Fruit fly (Drosophila melanogaster) whole organism, embryonic: ENCODE results near the gene CG43750.

ENCODE experiments used
- B-H1 ChIP-seq: fragments of 200-800 bp; sonication (Bioruptor generic); IDR thresholded peaks from 3 replicates; pipeline ENCODE4 v1.3.6; 2022; ENCODE audit warnings: missing biosample characterization, missing genetic modification characterization
- CG11695 ChIP-seq: fragments of 200-800 bp; sonication (Bioruptor generic); IDR thresholded peaks from 3 replicates; pipeline ENCODE4 v1.3.6; 2022; ENCODE audit warnings: missing biosample characterization, missing genetic modification characterization
- CG11696 ChIP-seq: fragments of 200-800 bp; sonication (Bioruptor generic); IDR thresholded peaks from 2 replicates; pipeline ENCODE4 v1.3.6; 2022; ENCODE audit warnings: missing biosample characterization, missing genetic modification characterization
- CG13624 ChIP-seq: fragments of 200-800 bp; sonication (Bioruptor generic); optimal IDR thresholded peaks from 2 replicates; lab custom pipeline; 2016; ENCODE audit warnings: missing biosample characterization, missing genetic modification characterization
- CG15601 ChIP-seq: fragments of 200-800 bp; sonication (Bioruptor generic); optimal IDR thresholded peaks from 3 replicates; lab custom pipeline; 2019; ENCODE audit warnings: missing biosample characterization, mild to moderate bottlenecking, missing genetic modification characterization, moderate library complexity
- CG16863 ChIP-seq: fragments of 200-800 bp; sonication (Bioruptor generic); optimal IDR thresholded peaks from 3 replicates; lab custom pipeline; 2016; ENCODE audit warnings: missing biosample characterization, missing genetic modification characterization
- CG17359 ChIP-seq: fragments of 200-800 bp; sonication (Bioruptor generic); optimal IDR thresholded peaks from 3 replicates; lab custom pipeline; 2018; ENCODE audit warnings: missing biosample characterization, mild to moderate bottlenecking, missing genetic modification characterization, moderate library complexity
- CG17829 ChIP-seq: fragments of 200-800 bp; optimal IDR thresholded peaks from 2 replicates; lab custom pipeline; 2019; ENCODE audit warnings: missing biosample characterization, mild to moderate bottlenecking, missing genetic modification characterization, moderate library complexity
- CG18262 ChIP-seq: fragments of 200-800 bp; optimal IDR thresholded peaks from 3 replicates; lab custom pipeline; 2019; ENCODE audit warnings: missing biosample characterization, mild to moderate bottlenecking, missing genetic modification characterization, moderate library complexity
- CG2129 ChIP-seq: fragments of 200-800 bp; sonication (Bioruptor generic); IDR thresholded peaks from 2 replicates; pipeline ENCODE4 v1.3.6; 2022; ENCODE audit warnings: missing biosample characterization, missing genetic modification characterization; ENCODE audit not compliant: partially characterized antibody
- CG2199 ChIP-seq: fragments of 200-800 bp; sonication (Bioruptor generic); IDR thresholded peaks from 3 replicates; pipeline ENCODE4 v1.3.6; 2022; ENCODE audit warnings: missing biosample characterization, missing genetic modification characterization
- CG2875 ChIP-seq: fragments of 200-800 bp; sonication (Bioruptor generic); optimal IDR thresholded peaks from 2 replicates; lab custom pipeline; 2017; ENCODE audit warnings: missing biosample characterization, mild to moderate bottlenecking, missing genetic modification characterization, missing genetic modification reagents
- CG31388 ChIP-seq: fragments of 200-800 bp; sonication (Bioruptor generic); optimal IDR thresholded peaks from 2 replicates; lab custom pipeline; 2016; ENCODE audit warnings: missing biosample characterization, missing genetic modification characterization
- CG31441 ChIP-seq: fragments of 200-800 bp; sonication (Bioruptor generic); IDR thresholded peaks from 2 replicates; pipeline ENCODE4 v1.3.6; 2022; ENCODE audit warnings: missing biosample characterization, missing genetic modification characterization
- CG34376 ChIP-seq: fragments of 200-800 bp; sonication (Bioruptor generic); optimal IDR thresholded peaks from 2 replicates; lab custom pipeline; 2018; ENCODE audit warnings: missing biosample characterization, mild to moderate bottlenecking, missing genetic modification characterization
- CG6654 ChIP-seq: fragments of 200-800 bp; sonication (Bioruptor generic); optimal IDR thresholded peaks from 2 replicates; lab custom pipeline; 2017; ENCODE audit warnings: missing biosample characterization, mild to moderate bottlenecking, missing genetic modification characterization
- CG7556 ChIP-seq: fragments of 200-800 bp; sonication (Bioruptor generic); optimal IDR thresholded peaks from 2 replicates; lab custom pipeline; 2017; ENCODE audit warnings: missing biosample characterization, mild to moderate bottlenecking, missing genetic modification characterization
- CG8388 ChIP-seq: fragments of 200-800 bp; sonication (Bioruptor generic); optimal IDR thresholded peaks from 2 replicates; lab custom pipeline; 2019; ENCODE audit warnings: missing biosample characterization, mild to moderate bottlenecking, missing genetic modification characterization, moderate library complexity
- Chrac-16 ChIP-seq: fragments of 200-800 bp; sonication (Bioruptor generic); optimal IDR thresholded peaks from 3 replicates; lab custom pipeline; 2016; ENCODE audit warnings: missing biosample characterization, missing genetic modification characterization
- Doc3 ChIP-seq: fragments of 200-800 bp; sonication (Bioruptor generic); IDR thresholded peaks from 3 replicates; pipeline ENCODE4 v1.3.6; 2022; ENCODE audit warnings: missing biosample characterization, missing genetic modification characterization; ENCODE audit not compliant: partially characterized antibody
- Dref ChIP-seq: fragments of 200-800 bp; sonication (Bioruptor generic); IDR thresholded peaks from 2 replicates; pipeline ENCODE4 v1.3.6; 2022; ENCODE audit warnings: missing biosample characterization, missing genetic modification characterization
- Drgx ChIP-seq: fragments of 200-800 bp; sonication (Bioruptor generic); IDR thresholded peaks from 2 replicates; pipeline ENCODE4 v1.3.6; 2022; ENCODE audit warnings: missing biosample characterization, missing genetic modification characterization
- Gsc ChIP-seq: fragments of 200-800 bp; sonication (Bioruptor generic); IDR thresholded peaks from 2 replicates; pipeline ENCODE4 v1.3.6; 2022; ENCODE audit warnings: missing biosample characterization, missing genetic modification characterization
- Gug ChIP-seq: fragments of 200-800 bp; sonication (Bioruptor generic); IDR thresholded peaks from 4 replicates; pipeline ENCODE4 v1.3.6; 2022; ENCODE audit warnings: missing biosample characterization, missing genetic modification characterization
- Hr3 ChIP-seq: fragments of 200-800 bp; sonication (Bioruptor generic); optimal IDR thresholded peaks from 3 replicates; lab custom pipeline; 2016; ENCODE audit warnings: missing biosample characterization, missing genetic modification characterization
- MESR4 ChIP-seq: fragments of 200-800 bp; sonication (Bioruptor generic); optimal IDR thresholded peaks from 2 replicates; lab custom pipeline; 2018; ENCODE audit warnings: missing biosample characterization, mild to moderate bottlenecking, missing genetic modification characterization, moderate library complexity
- NC2α ChIP-seq: fragments of 200-800 bp; sonication (Bioruptor generic); optimal IDR thresholded peaks from 2 replicates; lab custom pipeline; 2016; ENCODE audit warnings: missing biosample characterization, missing genetic modification characterization
- Oaz ChIP-seq: fragments of 200-800 bp; sonication (Bioruptor generic); IDR thresholded peaks from 2 replicates; pipeline ENCODE4 v1.3.6; 2022; ENCODE audit warnings: missing biosample characterization, missing genetic modification characterization
- PHDP ChIP-seq: fragments of 200-800 bp; sonication (Bioruptor generic); optimal IDR thresholded peaks from 3 replicates; lab custom pipeline; 2018; ENCODE audit warnings: missing biosample characterization, mild to moderate bottlenecking, missing genetic modification characterization, moderate library complexity
- Ptx1 ChIP-seq: fragments of 200-800 bp; sonication (Bioruptor generic); IDR thresholded peaks from 2 replicates; pipeline ENCODE4 v1.3.6; 2022; ENCODE audit warnings: missing biosample characterization, missing genetic modification characterization
- Scr ChIP-seq: fragments of 200-800 bp; sonication (Bioruptor generic); IDR thresholded peaks from 2 replicates; pipeline ENCODE4 v1.3.6; 2022; ENCODE audit warnings: missing biosample characterization, missing genetic modification characterization; ENCODE audit not compliant: partially characterized antibody
- bab2 ChIP-seq: fragments of 200-800 bp; sonication (Bioruptor generic); optimal IDR thresholded peaks from 2 replicates; lab custom pipeline; 2016; ENCODE audit warnings: missing biosample characterization, missing genetic modification characterization
- bowl ChIP-seq: fragments of 200-800 bp; sonication (Bioruptor generic); IDR thresholded peaks from 2 replicates; pipeline ENCODE4 v1.3.6; 2022; ENCODE audit warnings: missing biosample characterization, missing genetic modification characterization
- btn ChIP-seq: fragments of 200-800 bp; sonication (Bioruptor generic); optimal IDR thresholded peaks from 2 replicates; lab custom pipeline; 2016; ENCODE audit warnings: missing biosample characterization, missing genetic modification characterization
- crc ChIP-seq: fragments of 200-800 bp; sonication (Bioruptor generic); optimal IDR thresholded peaks from 2 replicates; lab custom pipeline; 2016; ENCODE audit warnings: missing biosample characterization, missing genetic modification characterization
- dan ChIP-seq: fragments of 200-800 bp; sonication (Bioruptor generic); IDR thresholded peaks from 2 replicates; pipeline ENCODE4 v1.3.6; 2022; ENCODE audit warnings: missing biosample characterization, missing genetic modification characterization
- dmrt99B ChIP-seq: fragments of 200-800 bp; sonication (Bioruptor generic); optimal IDR thresholded peaks from 2 replicates; lab custom pipeline; 2018; ENCODE audit warnings: missing biosample characterization, mild to moderate bottlenecking, missing genetic modification characterization, moderate library complexity
- emc ChIP-seq: fragments of 200-800 bp; sonication (Bioruptor generic); optimal IDR thresholded peaks from 2 replicates; lab custom pipeline; 2016; ENCODE audit warnings: missing biosample characterization, missing genetic modification characterization
- esg ChIP-seq: fragments of 200-800 bp; sonication (Bioruptor generic); conservative IDR thresholded peaks from 2 replicates; pipeline ENCODE4 v1.3.6; 2022; ENCODE audit warnings: missing biosample characterization, missing genetic modification characterization
- ftz-f1 ChIP-seq: fragments of 200-800 bp; sonication (Bioruptor generic); optimal IDR thresholded peaks from 2 replicates; lab custom pipeline; 2016; ENCODE audit warnings: missing biosample characterization, missing genetic modification characterization
- hth ChIP-seq: fragments of >200 bp; optimal IDR thresholded peaks from 2 replicates; lab custom pipeline; 2017; ENCODE audit warnings: inconsistent platforms
- ken ChIP-seq: fragments of 200-800 bp; sonication (Bioruptor generic); IDR thresholded peaks from 3 replicates; pipeline ENCODE4 v1.3.6; 2022; ENCODE audit warnings: missing biosample characterization, missing genetic modification characterization
- knrl ChIP-seq: fragments of 200-800 bp; sonication (Bioruptor generic); IDR thresholded peaks from 3 replicates; pipeline ENCODE4 v1.3.6; 2022; ENCODE audit warnings: missing biosample characterization, missing genetic modification characterization; ENCODE audit not compliant: partially characterized antibody
- luna ChIP-seq: fragments of 200-800 bp; sonication (Bioruptor generic); optimal IDR thresholded peaks from 2 replicates; lab custom pipeline; 2016; ENCODE audit warnings: missing biosample characterization, missing genetic modification characterization
- mam ChIP-seq: fragments of 200-800 bp; sonication (Bioruptor generic); optimal IDR thresholded peaks from 3 replicates; lab custom pipeline; 2016; ENCODE audit warnings: missing biosample characterization, missing genetic modification characterization
- prd ChIP-seq, 3 experiments: fragments of >200 bp in 2 of 3; fragments of 200-800 bp in 1 of 3; sonication (Bioruptor generic) in 1 of 3; optimal IDR thresholded peaks in 2 of 3; IDR thresholded peaks in 1 of 3; 2 replicates in 2 of 3; 3 replicates in 1 of 3; pipeline versions ENCODE4 v1.3.6 to Lab custom; 2017 to 2022; ENCODE audit warnings: missing biosample characterization in 1 of 3, missing genetic modification characterization in 1 of 3
- run ChIP-seq: fragments of 200-800 bp; sonication (Bioruptor generic); optimal IDR thresholded peaks from 3 replicates; lab custom pipeline; 2018; ENCODE audit warnings: missing biosample characterization, mild to moderate bottlenecking, missing genetic modification characterization
- sc ChIP-seq, 3 experiments: fragments of >200 bp in 2 of 3; fragments of 200-800 bp in 1 of 3; sonication (Bioruptor generic) in 1 of 3; optimal IDR thresholded peaks; 2 replicates in 2 of 3; 3 replicates in 1 of 3; lab custom pipeline; 2017; ENCODE audit warnings: mild to moderate bottlenecking in 1 of 3, missing biosample characterization in 1 of 3, missing genetic modification characterization in 1 of 3, missing genetic modification reagents in 1 of 3
- sima ChIP-seq: fragments of 200-800 bp; sonication (Bioruptor generic); optimal IDR thresholded peaks from 2 replicates; lab custom pipeline; 2016; ENCODE audit warnings: missing biosample characterization, missing genetic modification characterization
- so ChIP-seq: fragments of 200-800 bp; sonication (Bioruptor generic); IDR thresholded peaks from 3 replicates; pipeline ENCODE4 v1.3.6; 2022; ENCODE audit warnings: missing biosample characterization, missing genetic modification characterization
- sob ChIP-seq: fragments of 200-800 bp; sonication (Bioruptor generic); IDR thresholded peaks from 2 replicates; pipeline ENCODE4 v1.3.6; 2022; ENCODE audit warnings: missing biosample characterization, missing genetic modification characterization
- wek ChIP-seq: fragments of 200-800 bp; sonication (Bioruptor generic); optimal IDR thresholded peaks from 3 replicates; lab custom pipeline; 2018; ENCODE audit warnings: missing biosample characterization, mild to moderate bottlenecking, missing genetic modification characterization, moderate library complexity

The CG43750 gene

dm6 chr2L:2382971-2383370 is 7.5 kb downstream of the CG43750 start, which contains the start of gene PIG-Wa (continued):
- TF ChIP-seq wek (GFP tag; lab: Kevin White, UChicago): peak; percentile 34
- TF ChIP-seq Doc3 (GFP tag; lab: Robert Waterston, UW): no peak
- TF ChIP-seq Hr3 (GFP tag; lab: Kevin White, UChicago): no peak
- TF ChIP-seq bowl (GFP tag; lab: Robert Waterston, UW): no peak
- TF ChIP-seq sc (optimal IDR thresholded peaks at IDR 0.05; lab: Kevin White, UChicago): no peak
- TF ChIP-seq sc (GFP tag; optimal IDR thresholded peaks at IDR 0.05; lab: Kevin White, UChicago): no peak
- no peak for TF ChIP-seq CG2129 (GFP tag; lab: Robert Waterston, UW)
- no peak for TF ChIP-seq CG11695 (GFP tag; lab: Robert Waterston, UW)
- TF ChIP-seq Chrac-16 (GFP tag; lab: Kevin White, UChicago): no peak
- no peak for TF ChIP-seq prd (optimal IDR thresholded peaks at IDR 0.05; lab: Kevin White, UChicago)
- TF ChIP-seq prd (GFP tag; IDR thresholded peaks at IDR 0.05; lab: Robert Waterston, UW): no peak
- TF ChIP-seq B-H1 (GFP tag; lab: Robert Waterston, UW): no peak
- no peak for TF ChIP-seq CG11696 (GFP tag; lab: Robert Waterston, UW)
- TF ChIP-seq CG31388 (GFP tag; lab: Kevin White, UChicago): no peak
- TF ChIP-seq CG6654 (GFP tag; lab: Kevin White, UChicago): no peak
- no peak for TF ChIP-seq CG17829 (tag; lab: Kevin White, UChicago)
- TF ChIP-seq CG2875: no peak
- no peak for TF ChIP-seq CG2199 (GFP tag; lab: Robert Waterston, UW)
- TF ChIP-seq hth (lab: Kevin White, UChicago): no peak
- no peak for TF ChIP-seq Gug (GFP tag; lab: Robert Waterston, UW)
- no peak for TF ChIP-seq CG34376
- TF ChIP-seq crc (GFP tag; lab: Kevin White, UChicago): no peak
- peak; percentile 86 for TF ChIP-seq Dref (GFP tag; lab: Robert Waterston, UW)
- no peak for TF ChIP-seq NC2α
- TF ChIP-seq sob (GFP tag; lab: Robert Waterston, UW): no peak; the same call in 1 of the 2 replicates
- TF ChIP-seq luna (GFP tag; lab: Kevin White, UChicago): no peak
- no peak for TF ChIP-seq emc (GFP tag; lab: Kevin White, UChicago)
- TF ChIP-seq Ptx1 (GFP tag; lab: Robert Waterston, UW): no peak
- no peak for TF ChIP-seq CG17359 (tag; lab: Kevin White, UChicago)
- no peak for TF ChIP-seq dan (GFP tag; lab: Robert Waterston, UW)
- TF ChIP-seq knrl (GFP tag; lab: Robert Waterston, UW): no peak
- no peak for TF ChIP-seq Gsc (GFP tag; lab: Robert Waterston, UW)
- peak; percentile 18 for TF ChIP-seq CG15601 (tag; lab: Kevin White, UChicago)
- TF ChIP-seq esg: no peak
- TF ChIP-seq sima (GFP tag; lab: Kevin White, UChicago): no peak
- no peak for TF ChIP-seq CG16863 (GFP tag; lab: Kevin White, UChicago)
- TF ChIP-seq CG13624: no peak
- TF ChIP-seq so (GFP tag; lab: Robert Waterston, UW): no peak
- TF ChIP-seq MESR4 (GFP tag; lab: Kevin White, UChicago): no peak
- no peak for TF ChIP-seq dmrt99B
- no peak for TF ChIP-seq CG8388 (GFP tag; lab: Kevin White, UChicago)
- no peak for TF ChIP-seq ken (GFP tag; lab: Robert Waterston, UW)
- TF ChIP-seq btn (GFP tag; lab: Kevin White, UChicago): no peak
- TF ChIP-seq bab2 (GFP tag; lab: Kevin White, UChicago): no peak
- TF ChIP-seq ftz-f1 (GFP tag; lab: Kevin White, UChicago): no peak
- TF ChIP-seq Scr (GFP tag; lab: Robert Waterston, UW): peak; percentile 40; the same call in 1 of the 2 replicates
- no peak for TF ChIP-seq CG31441
- TF ChIP-seq CG18262 (tag; lab: Kevin White, UChicago): no peak
- no peak for TF ChIP-seq CG7556 (GFP tag; lab: Kevin White, UChicago)
- TF ChIP-seq Oaz (GFP tag; lab: Robert Waterston, UW): no peak
- no peak for TF ChIP-seq Drgx (GFP tag; lab: Robert Waterston, UW)
- no peak for TF ChIP-seq PHDP (tag; lab: Kevin White, UChicago)
- TF ChIP-seq run: no peak
- peak; percentile 6 for TF ChIP-seq mam (GFP tag; lab: Kevin White, UChicago)
